Worm (Caenorhabditis elegans): Measurements from ENCODE around the gene clec-82.

DNA sequence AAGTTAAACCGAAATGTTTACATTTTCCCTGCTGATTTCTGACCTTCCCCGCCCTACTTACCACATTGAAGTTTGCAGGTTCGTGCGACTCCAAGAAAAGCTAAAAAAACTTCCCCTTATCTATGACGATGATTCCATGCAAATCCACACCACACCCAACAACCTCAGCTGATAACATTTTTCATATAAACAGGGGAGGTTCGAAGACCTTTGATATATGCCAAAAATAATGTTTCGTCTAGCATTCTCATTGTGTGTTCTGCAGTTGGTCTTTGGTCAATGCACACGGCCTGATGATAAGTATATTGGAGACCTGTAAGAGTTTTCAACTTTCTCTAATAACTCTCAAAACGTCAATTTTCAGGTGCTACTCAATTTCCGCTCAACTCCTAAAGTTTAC, 18.7 kb downstream of the clec-82 start:
- TF ChIP-seq med-1 (GFP tag; optimal IDR thresholded peaks at IDR 0.05; ENCODE audit: insufficient read depth) (no peak), tab-1 (GFP tag; IDR thresholded peaks at IDR 0.05) (no peak), T22C8.4 (GFP tag; IDR thresholded peaks at IDR 0.05) (no peak), ztf-29 (GFP tag; IDR thresholded peaks at IDR 0.05) (no peak), ztf-23 (GFP tag; IDR thresholded peaks at IDR 0.05) (no peak), flt-1 (GFP tag; IDR thresholded peaks at IDR 0.05) (no peak)
